Worm (Caenorhabditis elegans): ENCODE data around the gene ZC416.2.

Gene ZC416.2

DNA sequence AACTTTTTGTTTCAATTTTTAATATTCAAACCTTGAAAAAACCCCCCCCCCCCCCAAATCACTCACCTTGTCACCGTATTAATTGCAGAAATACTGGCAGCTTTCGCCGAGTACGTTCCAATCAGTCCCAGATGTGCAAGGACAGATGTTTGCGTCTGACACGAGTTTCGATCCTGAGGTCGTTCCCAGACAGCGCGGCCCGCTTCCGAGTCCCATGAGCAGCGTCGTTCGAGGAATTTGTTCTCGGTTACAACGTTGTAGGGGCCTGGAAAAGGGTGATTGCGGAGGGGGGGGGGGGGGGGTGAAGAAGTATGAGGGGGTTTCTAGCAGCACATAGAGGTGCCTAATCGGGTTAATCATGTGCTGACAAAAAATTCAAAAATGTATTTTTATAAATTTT, 29.4 kb downstream of the ZC416.2 start:
- TF ChIP-seq nhr-43 (tag; optimal IDR thresholded peaks at IDR 0.05; ENCODE audit: poor library complexity, severe bottlenecking) (no peak), nfya-1 (tag; optimal IDR thresholded peaks at IDR 0.05; ENCODE audit: insufficient read depth) (no peak), snpc-4 (tag; optimal IDR thresholded peaks at IDR 0.05) (no peak), elt-2 (tag; optimal IDR thresholded peaks at IDR 0.05) (no peak), nhr-237 (tag; optimal IDR thresholded peaks at IDR 0.05) (no peak), lsy-12 (tag; optimal IDR thresholded peaks at IDR 0.05) (no peak), unc-62 (GFP tag; optimal IDR thresholded peaks at IDR 0.05) (no peak), ztf-4 (tag; optimal IDR thresholded peaks at IDR 0.05) (no peak), ceh-16 (tag; optimal IDR thresholded peaks at IDR 0.05) (no peak), fkh-10 (GFP tag; optimal IDR thresholded peaks at IDR 0.05) (no peak), elt-3 (tag; optimal IDR thresholded peaks at IDR 0.05) (no peak), zag-1 (tag; optimal IDR thresholded peaks at IDR 0.05) (no peak), pha-4 (tag; optimal IDR thresholded peaks at IDR 0.05) (no peak), eor-1 (tag; optimal IDR thresholded peaks at IDR 0.05) (no peak), nhr-28 (tag; optimal IDR thresholded peaks at IDR 0.05) (no peak), ceh-9 (tag; optimal IDR thresholded peaks at IDR 0.05) (no peak), ceh-28 (tag; optimal IDR thresholded peaks at IDR 0.05) (no peak)

DNA sequence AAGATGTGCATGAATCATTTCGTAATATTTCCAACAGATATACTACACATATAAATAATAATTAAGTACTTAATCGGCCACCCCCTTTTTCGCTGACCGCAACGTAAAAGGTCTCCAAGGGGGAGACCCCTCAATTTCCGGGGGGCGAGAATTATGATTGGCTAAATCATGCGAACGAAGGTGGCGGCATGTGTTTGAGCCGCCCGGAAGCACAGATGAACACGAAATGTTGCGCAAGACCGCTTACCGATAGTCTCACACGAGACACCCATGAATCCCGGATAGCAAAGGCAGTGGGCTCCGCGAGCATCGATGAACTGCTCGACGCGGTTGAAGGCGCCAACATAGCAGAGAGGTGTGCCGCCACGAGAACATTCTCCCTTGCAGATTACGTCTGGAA, 31.7 kb downstream of the ZC416.2 start:
- no peak for TF ChIP-seq unc-39 (tag; optimal IDR thresholded peaks at IDR 0.05)
- TF ChIP-seq eor-1 (tag; optimal IDR thresholded peaks at IDR 0.05), result no peak
- TF ChIP-seq fkh-2 (tag; optimal IDR thresholded peaks at IDR 0.05), result no peak
- TF ChIP-seq egl-5 (tag; optimal IDR thresholded peaks at IDR 0.05), result no peak
- TF ChIP-seq nfya-1 (tag; optimal IDR thresholded peaks at IDR 0.05; ENCODE audit: insufficient read depth), result no peak
- no peak for TF ChIP-seq ztf-4 (tag; optimal IDR thresholded peaks at IDR 0.05)
- no peak for TF ChIP-seq fkh-10 (GFP tag; optimal IDR thresholded peaks at IDR 0.05)
- no peak for TF ChIP-seq nhr-25 (tag; optimal IDR thresholded peaks at IDR 0.05)
- no peak for TF ChIP-seq elt-1 (tag; optimal IDR thresholded peaks at IDR 0.05)
- TF ChIP-seq aly-2 (tag; optimal IDR thresholded peaks at IDR 0.05), result no peak
- TF ChIP-seq nhr-76 (tag; optimal IDR thresholded peaks at IDR 0.05), result no peak
- no peak for TF ChIP-seq nhr-11 (tag; optimal IDR thresholded peaks at IDR 0.05)
- TF ChIP-seq ceh-16 (tag; optimal IDR thresholded peaks at IDR 0.05), result no peak
- no peak for TF ChIP-seq zag-1 (tag; optimal IDR thresholded peaks at IDR 0.05)
- no peak for TF ChIP-seq elt-2 (tag; optimal IDR thresholded peaks at IDR 0.05)
- no peak for TF ChIP-seq pqm-1 (tag; optimal IDR thresholded peaks at IDR 0.05)

DNA sequence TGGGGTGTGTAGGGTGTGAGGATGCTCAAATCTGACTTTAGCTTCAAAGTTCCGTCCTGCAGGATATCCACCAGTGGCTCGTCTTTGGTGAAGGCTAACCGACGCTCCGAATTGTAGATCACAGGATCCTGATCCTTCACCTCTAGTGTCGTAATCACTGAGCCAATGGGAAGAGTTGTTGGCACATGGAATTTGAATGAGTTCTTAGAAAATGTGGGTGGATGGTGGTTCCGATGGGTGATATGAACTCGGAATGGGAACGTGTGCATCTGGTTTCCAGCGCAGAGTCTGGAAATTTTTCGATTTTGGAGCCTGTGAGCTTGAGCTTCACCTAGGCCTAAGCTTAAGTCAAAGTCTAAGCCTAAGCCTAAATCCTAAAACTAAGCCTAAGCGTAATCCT, 33.1 kb downstream of the ZC416.2 start:
- TF ChIP-seq nhr-25 (tag; optimal IDR thresholded peaks at IDR 0.05) (no peak), R02D3.7 (tag; optimal IDR thresholded peaks at IDR 0.05) (no peak), nhr-23 (tag; optimal IDR thresholded peaks at IDR 0.05) (no peak), tbx-2 (tag; optimal IDR thresholded peaks at IDR 0.05) (no peak)

DNA sequence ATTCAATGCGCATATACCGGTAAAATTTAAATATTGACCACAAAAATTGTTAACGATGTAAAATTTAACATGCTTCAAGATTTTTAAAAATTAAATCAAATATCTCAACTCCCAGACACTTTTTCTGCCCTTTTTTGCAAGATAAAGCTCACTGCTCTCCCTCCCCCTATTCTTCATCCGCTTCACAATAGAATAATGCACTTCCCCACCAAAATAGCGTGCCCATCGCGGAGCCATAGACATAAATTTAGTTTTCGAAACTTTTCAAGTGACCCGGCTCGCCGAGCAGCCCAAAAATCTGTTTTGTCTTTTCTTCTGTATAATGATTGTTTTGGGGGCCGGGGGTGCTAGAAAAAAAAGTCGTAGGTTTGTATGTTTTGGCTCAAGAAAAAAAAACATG, 34.4 kb downstream of the ZC416.2 start:
- TF ChIP-seq daf-12 (tag; optimal IDR thresholded peaks at IDR 0.05) (no peak), fkh-10 (GFP tag; optimal IDR thresholded peaks at IDR 0.05) (peak; percentile 29)

DNA sequence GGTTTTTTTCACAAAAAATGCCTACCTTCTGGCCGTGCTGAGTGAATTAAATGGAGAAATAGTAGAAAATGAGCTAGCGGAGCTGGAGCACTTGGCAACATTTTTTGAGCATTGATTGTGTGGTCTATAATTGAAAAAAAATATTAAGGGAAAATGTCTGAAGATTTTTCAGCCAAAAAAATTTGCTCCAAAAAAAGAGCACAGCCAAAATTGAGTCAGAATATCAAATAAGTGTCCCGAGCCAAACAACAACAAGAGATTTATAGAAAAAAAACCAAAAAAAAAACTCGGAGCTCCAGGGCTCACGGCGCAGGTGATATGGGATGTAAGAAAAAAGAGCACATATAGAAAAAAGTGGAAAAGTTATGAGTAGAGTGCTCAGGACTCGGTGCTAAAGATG, 35.2 kb downstream of the ZC416.2 start, which contains the start of gene fmil-1:
fmil-1 (minus strand) TSS at position 101 of the 400 bp plus-strand sequence.
- no peak for TF ChIP-seq mml-1 (tag; optimal IDR thresholded peaks at IDR 0.05)
- no peak for TF ChIP-seq hmg-11 (tag; optimal IDR thresholded peaks at IDR 0.05)
- TF ChIP-seq mdl-1 (tag; optimal IDR thresholded peaks at IDR 0.05), result no peak
- TF ChIP-seq jun-1 (tag; optimal IDR thresholded peaks at IDR 0.05), result no peak
- no peak for TF ChIP-seq tbx-2 (tag; optimal IDR thresholded peaks at IDR 0.05)
- TF ChIP-seq elt-3 (tag; optimal IDR thresholded peaks at IDR 0.05), result no peak
- no peak for TF ChIP-seq ceh-9 (tag; optimal IDR thresholded peaks at IDR 0.05)
- no peak for TF ChIP-seq pqm-1 (tag; optimal IDR thresholded peaks at IDR 0.05)
- TF ChIP-seq ama-1 (optimal IDR thresholded peaks at IDR 0.05), result no peak
- no peak for TF ChIP-seq nhr-28 (tag; optimal IDR thresholded peaks at IDR 0.05)
- no peak for TF ChIP-seq ceh-82 (tag; optimal IDR thresholded peaks at IDR 0.05)
- no peak for TF ChIP-seq egl-5 (tag; optimal IDR thresholded peaks at IDR 0.05)
- TF ChIP-seq nhr-77 (tag; optimal IDR thresholded peaks at IDR 0.05), result no peak
- no peak for TF ChIP-seq skn-1 (tag; optimal IDR thresholded peaks at IDR 0.05)
- TF ChIP-seq ceh-16 (tag; optimal IDR thresholded peaks at IDR 0.05), result no peak

Measured in whole organism, L3 larva.